Worm (Caenorhabditis elegans) whole organism, young adult: ENCODE measurements around the gene hrg-3.
A peak's percentile ranks its signal among the peaks of the same experiment; 100 is the strongest.

ENCODE experiments used
- B0035.1 ChIP-seq: sonication (generic microtip); optimal IDR thresholded peaks from 2 replicates; lab custom pipeline; 2016; ENCODE audit warnings: missing genetic modification characterization, mild to moderate bottlenecking, missing compliant biosample characterization, missing genotype, missing genetic modification reagents
- B0261.1 ChIP-seq: sonication (generic microtip); optimal IDR thresholded peaks from 2 replicates; lab custom pipeline; 2016; ENCODE audit warnings: mild to moderate bottlenecking, missing genetic modification characterization, moderate library complexity, missing compliant biosample characterization
- B0336.3 ChIP-seq: fragments of 200-800 bp; sonication (Bioruptor generic); IDR thresholded peaks from 2 replicates; pipeline ENCODE4 v1.3.6; 2022; ENCODE audit warnings: missing genetic modification characterization, missing compliant biosample characterization
- D2030.7 ChIP-seq: fragments of 200-800 bp; sonication (Bioruptor generic); IDR thresholded peaks from 2 replicates; pipeline ENCODE4 v1.3.6; 2022; ENCODE audit warnings: missing genetic modification reagents, missing genetic modification characterization, missing compliant biosample characterization
- F10E7.11 ChIP-seq: sonication (generic microtip); optimal IDR thresholded peaks from 2 replicates; lab custom pipeline; 2017; ENCODE audit warnings: mild to moderate bottlenecking, missing genetic modification characterization, moderate library complexity, missing compliant biosample characterization
- F23B12.7 ChIP-seq: sonication (generic microtip); optimal IDR thresholded peaks from 2 replicates; lab custom pipeline; 2017; ENCODE audit warnings: missing genetic modification characterization, mild to moderate bottlenecking, missing compliant biosample characterization, antibody characterized with exemption, moderate library complexity; ENCODE audit not compliant: insufficient read depth
- F37B4.10 ChIP-seq: fragments of 200-800 bp; sonication (Bioruptor generic); IDR thresholded peaks from 2 replicates; pipeline ENCODE4 v1.3.6; 2022; ENCODE audit warnings: missing genetic modification characterization, missing compliant biosample characterization
- F55B11.4 ChIP-seq: sonication (generic microtip); optimal IDR thresholded peaks from 2 replicates; lab custom pipeline; 2016; ENCODE audit warnings: missing compliant biosample characterization, missing genetic modification characterization, borderline replicate concordance; ENCODE audit not compliant: insufficient read depth
- F57C9.4 ChIP-seq: sonication (generic microtip); optimal IDR thresholded peaks from 2 replicates; lab custom pipeline; 2017; ENCODE audit warnings: mild to moderate bottlenecking, missing genetic modification characterization, missing compliant biosample characterization
- K12H6.12 ChIP-seq: fragments of 200-800 bp; sonication (Bioruptor generic); optimal IDR thresholded peaks from 2 replicates; lab custom pipeline; 2018; ENCODE audit warnings: mild to moderate bottlenecking, missing genetic modification characterization, missing compliant biosample characterization
- Y53G8AR.9 ChIP-seq: fragments of 200-800 bp; sonication (Bioruptor generic); conservative IDR thresholded peaks from 2 replicates; pipeline ENCODE4 v1.3.6; 2022; ENCODE audit warnings: missing genetic modification reagents, missing genetic modification characterization, missing compliant biosample characterization
- Y67H2A.10 ChIP-seq: fragments of 200-800 bp; sonication (Bioruptor generic); conservative IDR thresholded peaks from 2 replicates; pipeline ENCODE4 v1.3.6; 2022; ENCODE audit warnings: missing genetic modification reagents, missing genetic modification characterization, missing compliant biosample characterization
- Y95B8A.8 ChIP-seq: fragments of 200-800 bp; sonication (Bioruptor generic); IDR thresholded peaks from 2 replicates; pipeline ENCODE4 v1.3.6; 2022; ENCODE audit warnings: missing genetic modification reagents, missing genetic modification characterization, missing compliant biosample characterization
- ama-1 ChIP-seq, 3 experiments: fragments of 150-350 bp in 1 of 3; sonication (generic microtip) in 2 of 3; optimal IDR thresholded peaks; 2 replicates each; lab custom pipeline; 2014 to 2018; ENCODE audit warnings: missing biosample characterization in 2 of 3, missing genetic modification characterization in 2 of 3, missing genetic modification reagents in 2 of 3
- atf-7 ChIP-seq: sonication (generic microtip); optimal IDR thresholded peaks from 2 replicates; lab custom pipeline; 2017; ENCODE audit warnings: mild to moderate bottlenecking, missing genetic modification characterization, missing compliant biosample characterization
- athp-1 ChIP-seq: sonication (generic microtip); optimal IDR thresholded peaks from 2 replicates; lab custom pipeline; 2017; ENCODE audit warnings: mild to moderate bottlenecking, missing genetic modification characterization, missing compliant biosample characterization
- attf-3 ChIP-seq: fragments of 200-800 bp; sonication (Bioruptor generic); conservative IDR thresholded peaks from 2 replicates; pipeline ENCODE4 v1.3.6; 2022; ENCODE audit warnings: missing genetic modification reagents, missing genetic modification characterization, missing compliant biosample characterization
- attf-5 ChIP-seq: fragments of 200-800 bp; sonication (Bioruptor generic); optimal IDR thresholded peaks from 2 replicates; lab custom pipeline; 2018; ENCODE audit warnings: mild to moderate bottlenecking, missing genetic modification characterization, missing compliant biosample characterization
- bed-1 ChIP-seq: fragments of 200-800 bp; sonication (Bioruptor generic); IDR thresholded peaks from 2 replicates; pipeline ENCODE4 v1.3.6; 2022; ENCODE audit warnings: missing genetic modification reagents, missing genetic modification characterization, missing compliant biosample characterization
- cebp-2 ChIP-seq: fragments of 200-800 bp; sonication (Bioruptor generic); IDR thresholded peaks from 2 replicates; pipeline ENCODE4 v1.3.6; 2022; ENCODE audit warnings: missing genetic modification characterization, missing compliant biosample characterization
- ceh-100 ChIP-seq: fragments of 200-800 bp; sonication (Bioruptor generic); IDR thresholded peaks from 2 replicates; pipeline ENCODE4 v1.3.6; 2022; ENCODE audit warnings: missing genetic modification reagents, missing genetic modification characterization, missing compliant biosample characterization
- ceh-58 ChIP-seq: fragments of 200-800 bp; sonication (Bioruptor generic); IDR thresholded peaks from 2 replicates; pipeline ENCODE4 v1.3.6; 2022; ENCODE audit warnings: missing genetic modification characterization, missing compliant biosample characterization
- ceh-79 ChIP-seq: sonication (generic microtip); optimal IDR thresholded peaks from 2 replicates; lab custom pipeline; 2017; ENCODE audit warnings: mild to moderate bottlenecking, missing genetic modification characterization, missing compliant biosample characterization
- ceh-91 ChIP-seq: fragments of 200-800 bp; sonication (Bioruptor generic); IDR thresholded peaks from 2 replicates; pipeline ENCODE4 v1.3.6; 2022; ENCODE audit warnings: missing genetic modification reagents, missing genetic modification characterization, missing compliant biosample characterization
- chd-7 ChIP-seq: sonication (generic microtip); optimal IDR thresholded peaks from 2 replicates; lab custom pipeline; 2016; ENCODE audit warnings: mild to moderate bottlenecking, missing genetic modification characterization, moderate library complexity, missing compliant biosample characterization
- efl-1 ChIP-seq: fragments of 150-350 bp; optimal IDR thresholded peaks from 2 replicates; lab custom pipeline; 2014; ENCODE audit warnings: missing biosample characterization, missing genetic modification reagents, missing genetic modification characterization
- egrh-3 ChIP-seq: fragments of 200-800 bp; sonication (Bioruptor generic); IDR thresholded peaks from 2 replicates; pipeline ENCODE4 v1.3.6; 2022; ENCODE audit warnings: missing genetic modification reagents, missing genetic modification characterization, missing compliant biosample characterization
- ets-4 ChIP-seq: fragments of 200-800 bp; sonication (Bioruptor generic); optimal IDR thresholded peaks from 2 replicates; lab custom pipeline; 2018; ENCODE audit warnings: mild to moderate bottlenecking, missing genetic modification characterization, missing compliant biosample characterization
- gei-17 ChIP-seq: fragments of 200-800 bp; sonication (Bioruptor generic); optimal IDR thresholded peaks from 2 replicates; lab custom pipeline; 2018; ENCODE audit warnings: mild to moderate bottlenecking, missing genetic modification characterization, missing compliant biosample characterization
- hlh-26 ChIP-seq: fragments of 200-800 bp; sonication (Bioruptor generic); conservative IDR thresholded peaks from 2 replicates; pipeline ENCODE4 v1.3.6; 2022; ENCODE audit warnings: missing genetic modification reagents, missing genetic modification characterization, missing compliant biosample characterization
- hrde-1 ChIP-seq: sonication (generic microtip); optimal IDR thresholded peaks from 2 replicates; lab custom pipeline; 2016; ENCODE audit warnings: missing genetic modification characterization, mild to moderate bottlenecking, missing compliant biosample characterization, moderate library complexity, missing genotype, missing genetic modification reagents, borderline replicate concordance
- lin-40 ChIP-seq: sonication (generic microtip); optimal IDR thresholded peaks from 2 replicates; lab custom pipeline; 2016; ENCODE audit warnings: missing genetic modification characterization, mild to moderate bottlenecking, missing compliant biosample characterization, missing genotype, missing genetic modification reagents
- lsl-1 ChIP-seq: fragments of 200-800 bp; sonication (Bioruptor generic); optimal IDR thresholded peaks from 2 replicates; lab custom pipeline; 2018; ENCODE audit warnings: mild to moderate bottlenecking, missing genetic modification characterization, moderate library complexity, missing compliant biosample characterization
- madf-3 ChIP-seq: fragments of 200-800 bp; sonication (Bioruptor generic); IDR thresholded peaks from 2 replicates; pipeline ENCODE4 v1.3.6; 2022; ENCODE audit warnings: missing genetic modification reagents, missing genetic modification characterization, missing compliant biosample characterization
- nhr-179 ChIP-seq: sonication (generic microtip); optimal IDR thresholded peaks from 2 replicates; lab custom pipeline; 2016; ENCODE audit warnings: mild to moderate bottlenecking, missing genetic modification characterization, missing compliant biosample characterization
- nhr-80 ChIP-seq: sonication (generic microtip); optimal IDR thresholded peaks from 2 replicates; lab custom pipeline; 2016; ENCODE audit warnings: missing genetic modification characterization, missing compliant biosample characterization
- pbrm-1 ChIP-seq: fragments of 200-800 bp; sonication (Bioruptor generic); IDR thresholded peaks from 2 replicates; pipeline ENCODE4 v1.3.6; 2022; ENCODE audit warnings: missing genetic modification reagents, missing genetic modification characterization, missing compliant biosample characterization
- pha-4 ChIP-seq: fragments of 150-350 bp; sonication (generic microtip); optimal IDR thresholded peaks from 2 replicates; lab custom pipeline; 2014; ENCODE audit warnings: missing biosample characterization, missing genetic modification reagents, missing genetic modification characterization
- rcor-1 ChIP-seq: fragments of 200-800 bp; sonication (Bioruptor generic); IDR thresholded peaks from 2 replicates; pipeline ENCODE4 v1.3.6; 2022; ENCODE audit warnings: missing genetic modification reagents, missing genetic modification characterization, missing compliant biosample characterization
- repo-1 ChIP-seq: sonication (generic microtip); optimal IDR thresholded peaks from 2 replicates; lab custom pipeline; 2017; ENCODE audit warnings: mild to moderate bottlenecking, missing genetic modification characterization, missing compliant biosample characterization
- snpc-1.1 ChIP-seq: sonication (generic microtip); optimal IDR thresholded peaks from 2 replicates; lab custom pipeline; 2017; ENCODE audit warnings: missing genetic modification characterization, mild to moderate bottlenecking, missing compliant biosample characterization, antibody characterized with exemption, moderate library complexity, missing genotype, missing genetic modification reagents; ENCODE audit not compliant: insufficient read depth
- somi-1 ChIP-seq: fragments of 200-800 bp; sonication (Bioruptor generic); optimal IDR thresholded peaks from 2 replicates; lab custom pipeline; 2018; ENCODE audit warnings: mild to moderate bottlenecking, missing genetic modification characterization, missing compliant biosample characterization
- zfh-2 ChIP-seq: fragments of 200-800 bp; sonication (Bioruptor generic); conservative IDR thresholded peaks from 2 replicates; pipeline ENCODE4 v1.3.6; 2022; ENCODE audit warnings: missing genetic modification reagents, missing genetic modification characterization, missing compliant biosample characterization
- zim-3 ChIP-seq: sonication (generic microtip); optimal IDR thresholded peaks from 2 replicates; lab custom pipeline; 2017; ENCODE audit warnings: mild to moderate bottlenecking, missing genetic modification characterization, moderate library complexity, missing compliant biosample characterization
- ztf-22 ChIP-seq: fragments of 200-800 bp; sonication (Bioruptor generic); optimal IDR thresholded peaks from 2 replicates; lab custom pipeline; 2018; ENCODE audit warnings: mild to moderate bottlenecking, missing genetic modification characterization, moderate library complexity, missing compliant biosample characterization
- ztf-28 ChIP-seq: fragments of 200-800 bp; sonication (Bioruptor generic); IDR thresholded peaks from 2 replicates; pipeline ENCODE4 v1.3.6; 2022; ENCODE audit warnings: missing genetic modification reagents, missing genetic modification characterization, missing compliant biosample characterization
- ztf-3 ChIP-seq: fragments of 200-800 bp; sonication (Bioruptor generic); optimal IDR thresholded peaks from 2 replicates; lab custom pipeline; 2018; ENCODE audit warnings: mild to moderate bottlenecking, missing genetic modification characterization, missing compliant biosample characterization

hrg-3 gene

DNA sequence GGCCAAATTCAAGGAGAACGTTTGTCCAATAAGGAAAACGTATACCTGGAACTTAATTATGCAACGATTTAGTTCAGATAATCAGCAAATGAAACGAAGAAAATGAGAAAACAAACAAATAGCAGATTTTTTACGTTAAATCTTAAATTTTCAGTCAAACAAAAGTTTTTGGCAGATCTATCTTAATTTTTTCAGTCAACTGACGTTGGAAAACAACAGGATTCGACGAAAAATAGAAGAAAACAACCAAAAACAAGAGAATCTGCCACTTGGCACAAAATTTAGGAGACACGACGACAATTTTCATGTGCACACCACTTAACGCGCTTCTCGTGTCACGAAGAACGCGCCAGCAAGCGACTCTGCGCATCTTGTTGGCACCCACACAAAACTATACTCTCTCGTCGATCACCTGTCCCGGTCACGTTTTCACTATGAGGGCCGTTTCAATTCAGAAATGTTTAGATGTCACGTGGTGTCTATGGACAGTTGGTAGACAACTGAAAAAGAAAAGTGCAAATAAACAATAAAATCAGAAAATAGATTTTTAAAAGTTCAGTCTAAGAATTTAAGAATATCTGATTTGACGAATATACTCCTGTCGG lies 33.5 kb downstream of the hrg-3 start, which contains the start of gene ztf-7 (continued):
- TF ChIP-seq Y67H2A.10 (GFP tag; lab: Robert Waterston, UW): peak; percentile 81
- peak; percentile 37; the same call in 1 of the 2 replicates for TF ChIP-seq ceh-91 (GFP tag; lab: Robert Waterston, UW)
- TF ChIP-seq repo-1 (tag; lab: Kevin White, UChicago): peak; percentile 96
- no peak for TF ChIP-seq snpc-1.1 (tag; lab: Kevin White, UChicago)
- TF ChIP-seq F10E7.11 (tag; lab: Kevin White, UChicago): no peak
- TF ChIP-seq F23B12.7 (tag; lab: Kevin White, UChicago): peak; percentile 55
- peak; percentile 61 for TF ChIP-seq athp-1 (tag; lab: Kevin White, UChicago)
- 0 out of 2 replicates have a peak, but pooled peaks have one; percentile 75 for TF ChIP-seq bed-1 (GFP tag; lab: Robert Waterston, UW)
- TF ChIP-seq ceh-100: peak; percentile 82
- peak; percentile 98 for TF ChIP-seq B0336.3 (GFP tag; lab: Robert Waterston, UW)
- no peak for TF ChIP-seq egrh-3 (GFP tag; lab: Robert Waterston, UW)
- TF ChIP-seq F55B11.4: no peak
- peak; percentile 68 for TF ChIP-seq lsl-1 (GFP tag; lab: Kevin White, UChicago)
- TF ChIP-seq K12H6.12: peak; percentile 97
- TF ChIP-seq Y53G8AR.9: peak; percentile 95
- TF ChIP-seq B0261.1 (tag; lab: Kevin White, UChicago): peak; percentile 12
- TF ChIP-seq Y95B8A.8: peak; percentile 90
- TF ChIP-seq lin-40: peak; percentile 97
- TF ChIP-seq hlh-26 (GFP tag; lab: Robert Waterston, UW): no peak
- TF ChIP-seq F57C9.4 (tag; lab: Kevin White, UChicago): no peak
- peak; percentile 65; the same call in 1 of the 2 replicates for TF ChIP-seq cebp-2 (GFP tag; lab: Robert Waterston, UW)
- peak; percentile 97 for TF ChIP-seq pbrm-1 (GFP tag; lab: Robert Waterston, UW)
- no peak for TF ChIP-seq ztf-28 (GFP tag; lab: Robert Waterston, UW)
- peak; percentile 75 for TF ChIP-seq ztf-3 (GFP tag; lab: Kevin White, UChicago)
- TF ChIP-seq zim-3 (tag; lab: Kevin White, UChicago): no peak
- no peak for TF ChIP-seq ceh-58 (GFP tag; lab: Robert Waterston, UW)
- peak; percentile 90 for TF ChIP-seq chd-7 (tag; lab: Kevin White, UChicago)
- TF ChIP-seq hrde-1 (tag; lab: Kevin White, UChicago): no peak
- TF ChIP-seq D2030.7 (GFP tag; lab: Robert Waterston, UW): peak; percentile 26; the same call in 1 of the 2 replicates
- TF ChIP-seq attf-5 (GFP tag; lab: Kevin White, UChicago): peak; percentile 97
- peak; percentile 86 for TF ChIP-seq ets-4 (GFP tag; lab: Kevin White, UChicago)
- TF ChIP-seq B0035.1 (tag; lab: Kevin White, UChicago): peak; percentile 77
- TF ChIP-seq F37B4.10 (GFP tag; lab: Robert Waterston, UW): 0 out of 2 replicates have a peak, but pooled peaks have one; percentile 78
- TF ChIP-seq ztf-22 (GFP tag; lab: Kevin White, UChicago): peak; percentile 95
- peak; percentile 32 for TF ChIP-seq ceh-79 (tag; lab: Kevin White, UChicago)
- TF ChIP-seq gei-17 (GFP tag; lab: Kevin White, UChicago): peak; percentile 89
- peak; percentile 36 for TF ChIP-seq efl-1
- no peak for TF ChIP-seq ama-1 (optimal IDR thresholded peaks at IDR 0.05; lab: Kevin White, UChicago)
- TF ChIP-seq ama-1 (GFP tag; optimal IDR thresholded peaks at IDR 0.05; lab: Kevin White, UChicago): no peak
- TF ChIP-seq nhr-179: no peak
- no peak for TF ChIP-seq zfh-2 (GFP tag; lab: Robert Waterston, UW)
- TF ChIP-seq nhr-80 (tag; lab: Kevin White, UChicago): peak; percentile 99
- no peak for TF ChIP-seq pha-4 (tag; lab: Kevin White, UChicago)
- TF ChIP-seq atf-7 (tag; lab: Kevin White, UChicago): peak; percentile 96
- peak; percentile 92 for TF ChIP-seq rcor-1
- TF ChIP-seq somi-1 (GFP tag; lab: Kevin White, UChicago): peak; percentile 92
- TF ChIP-seq attf-3 (GFP tag; lab: Robert Waterston, UW): peak; percentile 51; the same call in 1 of the 2 replicates
- TF ChIP-seq madf-3 (GFP tag; lab: Robert Waterston, UW): peak; percentile 88
